Fruit fly (Drosophila melanogaster): Measurements from ENCODE around the gene CG17991.

Gene CG17991

DNA sequence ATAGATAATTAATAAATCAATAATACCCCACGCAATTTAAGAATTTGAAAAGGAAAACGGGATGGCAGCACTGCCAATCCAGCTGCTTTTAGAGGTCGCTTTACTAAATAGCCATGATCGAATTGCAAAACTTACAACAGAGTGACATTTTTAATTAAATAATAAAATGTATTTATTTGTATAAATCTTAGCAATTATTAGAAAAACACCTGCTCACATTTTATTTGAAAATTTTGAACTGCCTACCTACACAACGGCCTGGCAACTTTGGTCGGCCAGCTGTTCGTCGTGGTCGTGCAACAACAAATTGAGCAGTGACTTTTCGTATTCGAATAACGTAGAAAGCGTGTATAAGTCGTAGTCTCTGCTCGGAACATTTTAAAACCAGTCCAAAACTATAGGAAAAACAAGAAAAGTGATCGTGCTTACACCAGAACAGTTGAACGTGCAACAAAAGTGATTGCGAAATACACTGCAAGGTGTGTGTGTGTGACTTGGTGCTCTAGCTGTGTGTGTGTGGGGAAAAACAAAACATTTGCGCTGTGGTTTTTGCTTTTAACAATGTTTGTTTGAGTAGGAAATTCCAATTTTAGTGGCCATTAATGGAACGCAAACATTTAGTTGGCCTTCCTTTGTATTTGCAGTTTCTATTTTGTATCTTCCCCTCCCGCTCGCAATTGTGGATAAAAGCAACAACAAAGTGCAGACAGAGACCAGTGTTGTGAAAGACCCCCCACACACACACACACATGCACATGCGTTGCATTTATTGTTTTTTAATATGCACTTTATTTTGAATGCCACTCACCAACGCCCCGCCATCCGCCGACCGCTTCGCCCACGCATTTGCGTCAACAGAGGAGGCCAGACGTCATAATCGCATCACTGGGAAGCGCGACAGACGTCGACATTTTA is 33.7 kb downstream of the CG17991 start, which contains the start of gene CG5938 (continued):
- TF ChIP-seq CG17612 (GFP tag; IDR thresholded peaks at IDR 0.05) (no peak), lilli (GFP tag; optimal IDR thresholded peaks at IDR 0.05) (peak; percentile 27), CG11723 (GFP tag; optimal IDR thresholded peaks at IDR 0.05) (no peak), Aef1 (GFP tag; IDR thresholded peaks at IDR 0.05) (peak; percentile 48; the same call in 2 of the 3 replicates), CG3065 (GFP tag; optimal IDR thresholded peaks at IDR 0.05) (no peak), toy (GFP tag; IDR thresholded peaks at IDR 0.05) (no peak), nerfin-1 (tag; optimal IDR thresholded peaks at IDR 0.05) (peak; percentile 2), CG14710 (tag; optimal IDR thresholded peaks at IDR 0.05) (peak; percentile 58), CG13424 (tag; optimal IDR thresholded peaks at IDR 0.05) (peak; percentile 52), CG12236 (GFP tag; optimal IDR thresholded peaks at IDR 0.05) (no peak), CG7372 (GFP tag; IDR thresholded peaks at IDR 0.05) (no peak), BEAF-32 (GFP tag; optimal IDR thresholded peaks at IDR 0.05) (peak; percentile 25), CG12942 (GFP tag; optimal IDR thresholded peaks at IDR 0.05) (no peak), CG11247 (GFP tag; IDR thresholded peaks at IDR 0.05) (no peak), Rx (GFP tag; IDR thresholded peaks at IDR 0.05) (no peak; the same call in 1 of the 2 replicates), H2.0 (GFP tag; IDR thresholded peaks at IDR 0.05) (peak; percentile 55), CG4424 (GFP tag; optimal IDR thresholded peaks at IDR 0.05) (peak; percentile 38), CG33213 (GFP tag; optimal IDR thresholded peaks at IDR 0.05) (no peak), mam (GFP tag; optimal IDR thresholded peaks at IDR 0.05) (no peak), Antp (GFP tag; optimal IDR thresholded peaks at IDR 0.05) (no peak), CG31441 (GFP tag; IDR thresholded peaks at IDR 0.05) (peak; percentile 50; the same call in 1 of the 2 replicates), B-H2 (GFP tag; optimal IDR thresholded peaks at IDR 0.05) (peak; percentile 46), az2 (GFP tag; optimal IDR thresholded peaks at IDR 0.05) (peak; percentile 15), nmo (GFP tag; optimal IDR thresholded peaks at IDR 0.05) (peak; percentile 41), z (GFP tag; IDR thresholded peaks at IDR 0.05) (no peak), CG17802 (tag; optimal IDR thresholded peaks at IDR 0.05) (peak; percentile 0), CoRest (tag; optimal IDR thresholded peaks at IDR 0.05) (peak; percentile 51), CG4730 (GFP tag; IDR thresholded peaks at IDR 0.05) (no peak), Med (GFP tag) (peak; percentile 78), pho (GFP tag; optimal IDR thresholded peaks at IDR 0.05) (no peak), CG8478 (optimal IDR thresholded peaks at IDR 0.05) (peak; percentile 4), CG15514 (GFP tag; optimal IDR thresholded peaks at IDR 0.05) (peak; percentile 62), otp (GFP tag; IDR thresholded peaks at IDR 0.05) (no peak), lola (GFP tag; optimal IDR thresholded peaks at IDR 0.05) (peak in 1 of 3 experiments; percentile 20), unpg (GFP tag; optimal IDR thresholded peaks at IDR 0.05) (peak; percentile 11), ranshi (GFP tag; IDR thresholded peaks at IDR 0.05) (no peak), CG6272 (GFP tag; IDR thresholded peaks at IDR 0.05) (no peak), Max (GFP tag; optimal IDR thresholded peaks at IDR 0.05) (no peak), Doc2 (GFP tag; IDR thresholded peaks at IDR 0.05) (no peak), dm (GFP tag; optimal IDR thresholded peaks at IDR 0.05) (no peak), grn (GFP tag; optimal IDR thresholded peaks at IDR 0.05) (no peak), CG10147 (GFP tag; optimal IDR thresholded peaks at IDR 0.05) (no peak), jumu (GFP tag; optimal IDR thresholded peaks at IDR 0.05) (no peak), Xbp1 (GFP tag; optimal IDR thresholded peaks at IDR 0.05) (peak; percentile 7), cad (GFP tag; optimal IDR thresholded peaks at IDR 0.05) (no peak), NFAT (GFP tag; IDR thresholded peaks at IDR 0.05) (no peak), D19B (GFP tag; optimal IDR thresholded peaks at IDR 0.05) (no peak), onecut (GFP tag; IDR thresholded peaks at IDR 0.05) (peak; percentile 73), trem (tag; optimal IDR thresholded peaks at IDR 0.05) (peak; percentile 92), ken (GFP tag; IDR thresholded peaks at IDR 0.05) (0 out of 3 replicates have a peak, but pooled peaks have one; percentile 13)
